Worm (Caenorhabditis elegans) whole organism, young adult: ENCODE data around the gene C04F5.9.

Source experiments
- B0019.2 ChIP-seq: fragments of 200-800 bp; sonication (Bioruptor generic); conservative IDR thresholded peaks from 2 replicates; pipeline ENCODE4 v1.3.6; 2022; ENCODE audit warnings: missing genetic modification reagents, missing genetic modification characterization, missing compliant biosample characterization
- C17E4.6 ChIP-seq: fragments of 200-800 bp; sonication (Bioruptor generic); IDR thresholded peaks from 2 replicates; pipeline ENCODE4 v1.3.6; 2022; ENCODE audit warnings: missing genetic modification reagents, missing genetic modification characterization, missing compliant biosample characterization
- F49E8.2 ChIP-seq: sonication (generic microtip); optimal IDR thresholded peaks from 3 replicates; lab custom pipeline; 2017; ENCODE audit warnings: missing genetic modification characterization, mild to moderate bottlenecking, missing compliant biosample characterization, antibody characterized with exemption, moderate library complexity; ENCODE audit not compliant: insufficient read depth
- F57C9.4 ChIP-seq: sonication (generic microtip); optimal IDR thresholded peaks from 2 replicates; lab custom pipeline; 2017; ENCODE audit warnings: mild to moderate bottlenecking, missing genetic modification characterization, missing compliant biosample characterization
- K12H6.12 ChIP-seq: fragments of 200-800 bp; sonication (Bioruptor generic); optimal IDR thresholded peaks from 2 replicates; lab custom pipeline; 2018; ENCODE audit warnings: mild to moderate bottlenecking, missing genetic modification characterization, missing compliant biosample characterization
- Y53G8AR.9 ChIP-seq: fragments of 200-800 bp; sonication (Bioruptor generic); conservative IDR thresholded peaks from 2 replicates; pipeline ENCODE4 v1.3.6; 2022; ENCODE audit warnings: missing genetic modification reagents, missing genetic modification characterization, missing compliant biosample characterization
- Y79H2A.3 ChIP-seq: fragments of 200-800 bp; sonication (Bioruptor generic); conservative IDR thresholded peaks from 2 replicates; pipeline ENCODE4 v1.3.6; 2022; ENCODE audit warnings: missing genetic modification reagents, missing genetic modification characterization, missing compliant biosample characterization
- atf-7 ChIP-seq: sonication (generic microtip); optimal IDR thresholded peaks from 2 replicates; lab custom pipeline; 2017; ENCODE audit warnings: mild to moderate bottlenecking, missing genetic modification characterization, missing compliant biosample characterization
- attf-3 ChIP-seq: fragments of 200-800 bp; sonication (Bioruptor generic); conservative IDR thresholded peaks from 2 replicates; pipeline ENCODE4 v1.3.6; 2022; ENCODE audit warnings: missing genetic modification reagents, missing genetic modification characterization, missing compliant biosample characterization
- bed-1 ChIP-seq: fragments of 200-800 bp; sonication (Bioruptor generic); IDR thresholded peaks from 2 replicates; pipeline ENCODE4 v1.3.6; 2022; ENCODE audit warnings: missing genetic modification reagents, missing genetic modification characterization, missing compliant biosample characterization
- cebp-2 ChIP-seq: fragments of 200-800 bp; sonication (Bioruptor generic); IDR thresholded peaks from 2 replicates; pipeline ENCODE4 v1.3.6; 2022; ENCODE audit warnings: missing genetic modification characterization, missing compliant biosample characterization
- ceh-100 ChIP-seq: fragments of 200-800 bp; sonication (Bioruptor generic); IDR thresholded peaks from 2 replicates; pipeline ENCODE4 v1.3.6; 2022; ENCODE audit warnings: missing genetic modification reagents, missing genetic modification characterization, missing compliant biosample characterization
- ceh-27 ChIP-seq: fragments of 200-800 bp; sonication (Bioruptor generic); optimal IDR thresholded peaks from 2 replicates; lab custom pipeline; 2018; ENCODE audit warnings: mild to moderate bottlenecking, missing genetic modification characterization, moderate library complexity, missing compliant biosample characterization
- ceh-58 ChIP-seq: fragments of 200-800 bp; sonication (Bioruptor generic); IDR thresholded peaks from 2 replicates; pipeline ENCODE4 v1.3.6; 2022; ENCODE audit warnings: missing genetic modification characterization, missing compliant biosample characterization
- chd-7 ChIP-seq: sonication (generic microtip); optimal IDR thresholded peaks from 2 replicates; lab custom pipeline; 2016; ENCODE audit warnings: mild to moderate bottlenecking, missing genetic modification characterization, moderate library complexity, missing compliant biosample characterization
- egl-44 ChIP-seq: fragments of 200-800 bp; sonication (Bioruptor generic); IDR thresholded peaks from 2 replicates; pipeline ENCODE4 v1.3.6; 2022; ENCODE audit warnings: missing genetic modification reagents, missing genetic modification characterization, missing compliant biosample characterization
- egrh-3 ChIP-seq: fragments of 200-800 bp; sonication (Bioruptor generic); IDR thresholded peaks from 2 replicates; pipeline ENCODE4 v1.3.6; 2022; ENCODE audit warnings: missing genetic modification reagents, missing genetic modification characterization, missing compliant biosample characterization
- hlh-12 ChIP-seq: sonication (generic microtip); optimal IDR thresholded peaks from 2 replicates; lab custom pipeline; 2016; ENCODE audit warnings: missing genetic modification characterization, missing compliant biosample characterization
- hlh-26 ChIP-seq: fragments of 200-800 bp; sonication (Bioruptor generic); conservative IDR thresholded peaks from 2 replicates; pipeline ENCODE4 v1.3.6; 2022; ENCODE audit warnings: missing genetic modification reagents, missing genetic modification characterization, missing compliant biosample characterization
- hmg-20 ChIP-seq: fragments of 200-800 bp; sonication (Bioruptor generic); IDR thresholded peaks from 2 replicates; pipeline ENCODE4 v1.3.6; 2022; ENCODE audit warnings: missing genetic modification reagents, missing genetic modification characterization, missing compliant biosample characterization
- hsf-1 ChIP-seq: fragments of 200-800 bp; sonication (Bioruptor generic); IDR thresholded peaks from 2 replicates; pipeline ENCODE4 v1.3.6; 2022; ENCODE audit warnings: missing genetic modification reagents, missing genetic modification characterization, missing compliant biosample characterization
- lin-40 ChIP-seq: sonication (generic microtip); optimal IDR thresholded peaks from 2 replicates; lab custom pipeline; 2016; ENCODE audit warnings: missing genetic modification characterization, mild to moderate bottlenecking, missing compliant biosample characterization, missing genotype, missing genetic modification reagents
- lir-1 ChIP-seq: fragments of 200-800 bp; sonication (Bioruptor generic); conservative IDR thresholded peaks from 2 replicates; pipeline ENCODE4 v1.3.6; 2022; ENCODE audit warnings: missing genetic modification reagents, missing genetic modification characterization, missing compliant biosample characterization
- madf-3 ChIP-seq: fragments of 200-800 bp; sonication (Bioruptor generic); IDR thresholded peaks from 2 replicates; pipeline ENCODE4 v1.3.6; 2022; ENCODE audit warnings: missing genetic modification reagents, missing genetic modification characterization, missing compliant biosample characterization
- mel-28 ChIP-seq: sonication (generic microtip); optimal IDR thresholded peaks from 2 replicates; lab custom pipeline; 2016; ENCODE audit warnings: borderline replicate concordance, mild to moderate bottlenecking, missing genetic modification characterization, missing compliant biosample characterization
- mes-4 ChIP-seq: sonication (generic microtip); optimal IDR thresholded peaks from 2 replicates; lab custom pipeline; 2016; ENCODE audit warnings: missing genotype, missing genetic modification characterization, missing compliant biosample characterization
- nfyb-1 ChIP-seq: fragments of 200-800 bp; sonication (Bioruptor generic); IDR thresholded peaks from 2 replicates; pipeline ENCODE4 v1.3.6; 2022; ENCODE audit warnings: missing genetic modification reagents, missing genetic modification characterization, missing compliant biosample characterization
- nhr-80 ChIP-seq: sonication (generic microtip); optimal IDR thresholded peaks from 2 replicates; lab custom pipeline; 2016; ENCODE audit warnings: missing genetic modification characterization, missing compliant biosample characterization
- nhr-90 ChIP-seq: sonication (generic microtip); optimal IDR thresholded peaks from 2 replicates; lab custom pipeline; 2016; ENCODE audit warnings: missing genotype, mild to moderate bottlenecking, missing genetic modification characterization, missing compliant biosample characterization
- pbrm-1 ChIP-seq: fragments of 200-800 bp; sonication (Bioruptor generic); IDR thresholded peaks from 2 replicates; pipeline ENCODE4 v1.3.6; 2022; ENCODE audit warnings: missing genetic modification reagents, missing genetic modification characterization, missing compliant biosample characterization
- rcor-1 ChIP-seq: fragments of 200-800 bp; sonication (Bioruptor generic); IDR thresholded peaks from 2 replicates; pipeline ENCODE4 v1.3.6; 2022; ENCODE audit warnings: missing genetic modification reagents, missing genetic modification characterization, missing compliant biosample characterization
- somi-1 ChIP-seq: fragments of 200-800 bp; sonication (Bioruptor generic); optimal IDR thresholded peaks from 2 replicates; lab custom pipeline; 2018; ENCODE audit warnings: mild to moderate bottlenecking, missing genetic modification characterization, missing compliant biosample characterization
- unc-62 ChIP-seq: fragments of 150-350 bp; optimal IDR thresholded peaks from 2 replicates; lab custom pipeline; 2014; ENCODE audit warnings: missing biosample characterization, missing genetic modification reagents, missing genetic modification characterization
- xnd-1 ChIP-seq: sonication (generic microtip); optimal IDR thresholded peaks from 2 replicates; lab custom pipeline; 2016; ENCODE audit warnings: missing genotype, missing genetic modification reagents, missing genetic modification characterization, missing compliant biosample characterization
- zim-3 ChIP-seq: sonication (generic microtip); optimal IDR thresholded peaks from 2 replicates; lab custom pipeline; 2017; ENCODE audit warnings: mild to moderate bottlenecking, missing genetic modification characterization, moderate library complexity, missing compliant biosample characterization
- ztf-25 ChIP-seq: fragments of 200-800 bp; sonication (Bioruptor generic); IDR thresholded peaks from 2 replicates; pipeline ENCODE4 v1.3.6; 2022; ENCODE audit warnings: missing genetic modification reagents, missing genetic modification characterization, missing compliant biosample characterization
- ztf-26 ChIP-seq: sonication (generic microtip); optimal IDR thresholded peaks from 2 replicates; lab custom pipeline; 2017; ENCODE audit warnings: missing genetic modification characterization, missing compliant biosample characterization
- ztf-28 ChIP-seq: fragments of 200-800 bp; sonication (Bioruptor generic); IDR thresholded peaks from 2 replicates; pipeline ENCODE4 v1.3.6; 2022; ENCODE audit warnings: missing genetic modification reagents, missing genetic modification characterization, missing compliant biosample characterization

The C04F5.9 gene

ce11 chrV:5098925-5099324 is 20.1 kb downstream of the C04F5.9 start, which contains the start of gene unc-46:
Gene unc-46 (minus strand): TSS chrV:5099025.
- TF ChIP-seq egrh-3, result no peak
- TF ChIP-seq cebp-2 (GFP tag; lab: Robert Waterston, UW), result no peak
- no peak for TF ChIP-seq C17E4.6 (GFP tag; lab: Robert Waterston, UW)
- no peak for TF ChIP-seq hlh-12 (tag; lab: Kevin White, UChicago)
- TF ChIP-seq hmg-20, result no peak
- TF ChIP-seq ceh-27, result no peak
- no peak for TF ChIP-seq ztf-26 (tag; lab: Kevin White, UChicago)
- TF ChIP-seq K12H6.12 (tag; lab: Kevin White, UChicago), result no peak
- TF ChIP-seq xnd-1, result no peak
- TF ChIP-seq nfyb-1 (GFP tag; lab: Robert Waterston, UW), result no peak
- no peak for TF ChIP-seq bed-1 (GFP tag; lab: Robert Waterston, UW)
- TF ChIP-seq mes-4 (tag; lab: Kevin White, UChicago), result no peak
- no peak for TF ChIP-seq pbrm-1 (GFP tag; lab: Robert Waterston, UW)
- TF ChIP-seq ztf-25 (GFP tag; lab: Robert Waterston, UW), result no peak
- no peak for TF ChIP-seq nhr-80 (tag; lab: Kevin White, UChicago)
- TF ChIP-seq unc-62 (GFP tag; lab: Kevin White, UChicago), result no peak
- no peak for TF ChIP-seq egl-44

- TF ChIP-seq madf-3 (GFP tag; lab: Robert Waterston, UW), result no peak
- TF ChIP-seq nhr-90 (tag; lab: Kevin White, UChicago), result no peak
- TF ChIP-seq mel-28, result no peak
- TF ChIP-seq somi-1 (GFP tag; lab: Kevin White, UChicago), result no peak
- TF ChIP-seq hlh-26 (GFP tag; lab: Robert Waterston, UW), result no peak
- TF ChIP-seq Y53G8AR.9 (GFP tag; lab: Robert Waterston, UW), result no peak
- no peak for TF ChIP-seq B0019.2 (GFP tag; lab: Robert Waterston, UW)
- no peak for TF ChIP-seq hsf-1 (GFP tag; lab: Robert Waterston, UW)
- TF ChIP-seq, all 124 proteins: peak for 0
These were observed 22.0 kb downstream of the C04F5.9 start, which contains the start of gene C04F5.2 for ce11 chrV:5097035-5097434. Gene C04F5.2 (minus strand): TSS chrV:5097135.

- TF ChIP-seq somi-1 (GFP tag; lab: Kevin White, UChicago), result no peak
- no peak for TF ChIP-seq ceh-100 (GFP tag; lab: Robert Waterston, UW)
- TF ChIP-seq atf-7 (tag; lab: Kevin White, UChicago), result no peak
- no peak for TF ChIP-seq Y79H2A.3 (GFP tag; lab: Robert Waterston, UW)
These were observed 28.6 kb downstream of the C04F5.9 start for ce11 chrV:5090386-5090785.

ce11 chrV:5089497-5090134 is 29.4 kb downstream of the C04F5.9 start, which contains the start of gene glb-32:
Gene glb-32 (minus strand): TSS chrV:5089547.
- TF ChIP-seq F57C9.4 (tag; lab: Kevin White, UChicago) (no peak), rcor-1 (GFP tag; lab: Robert Waterston, UW) (no peak), ceh-58 (GFP tag; lab: Robert Waterston, UW) (no peak), lin-40 (no peak), hmg-20 (no peak), ztf-28 (GFP tag; lab: Robert Waterston, UW) (no peak), mel-28 (no peak), F49E8.2 (tag; lab: Kevin White, UChicago) (no peak), attf-3 (GFP tag; lab: Robert Waterston, UW) (no peak), hlh-12 (tag; lab: Kevin White, UChicago) (no peak), nhr-80 (tag; lab: Kevin White, UChicago) (no peak), ceh-100 (GFP tag; lab: Robert Waterston, UW) (no peak), zim-3 (tag; lab: Kevin White, UChicago) (no peak), lir-1 (GFP tag; lab: Robert Waterston, UW) (no peak), chd-7 (tag; lab: Kevin White, UChicago) (no peak)
